Worm (Caenorhabditis elegans): ENCODE data around the gene srt-52.

DNA sequence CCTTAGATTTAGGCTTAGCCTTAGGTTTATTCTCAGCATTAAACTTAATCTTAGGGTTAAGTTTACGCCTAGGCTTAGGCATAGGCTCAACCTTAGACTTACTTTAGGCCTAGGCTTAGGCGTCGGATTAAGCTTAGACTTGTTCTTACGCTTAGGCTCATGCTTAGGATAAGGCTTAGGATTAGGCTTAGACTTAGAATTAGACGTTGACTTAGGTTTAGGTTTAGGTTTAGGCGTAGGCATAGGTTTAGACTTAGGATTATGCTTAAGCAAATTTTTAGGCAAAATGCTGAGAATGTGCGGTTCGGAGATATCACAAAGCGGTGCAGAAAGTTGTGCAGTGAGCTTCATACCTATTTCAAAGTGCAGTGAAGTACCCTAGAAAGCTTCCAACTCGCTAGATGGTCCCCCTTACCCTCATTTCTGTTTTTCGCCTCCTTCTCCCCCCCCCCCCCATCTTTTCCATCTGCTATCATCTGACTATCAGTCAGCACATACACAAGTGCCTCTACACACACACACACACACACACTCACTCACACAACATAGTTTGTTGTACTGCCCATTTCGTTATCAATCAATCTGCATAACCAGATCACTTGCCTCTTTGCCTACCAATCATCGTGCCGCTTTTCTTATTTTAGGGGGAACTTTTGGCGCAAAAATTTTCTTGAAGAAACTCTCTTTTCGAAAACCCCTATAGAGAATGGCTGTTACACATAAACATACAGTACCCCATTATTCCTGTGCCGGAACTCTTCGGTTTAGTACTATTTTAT, 39.6 kb downstream of the srt-52 start:
- no peak for TF ChIP-seq lin-13 (GFP tag; optimal IDR thresholded peaks at IDR 0.05)
- TF ChIP-seq aly-2 (tag; optimal IDR thresholded peaks at IDR 0.05) = no peak
- no peak for TF ChIP-seq ama-1 (optimal IDR thresholded peaks at IDR 0.05)
- no peak for TF ChIP-seq unc-62 (GFP tag; optimal IDR thresholded peaks at IDR 0.05)

All from whole organism, L2 larva.